Worm (Caenorhabditis elegans): Measurements from ENCODE around the gene H03G16.6.

DNA sequence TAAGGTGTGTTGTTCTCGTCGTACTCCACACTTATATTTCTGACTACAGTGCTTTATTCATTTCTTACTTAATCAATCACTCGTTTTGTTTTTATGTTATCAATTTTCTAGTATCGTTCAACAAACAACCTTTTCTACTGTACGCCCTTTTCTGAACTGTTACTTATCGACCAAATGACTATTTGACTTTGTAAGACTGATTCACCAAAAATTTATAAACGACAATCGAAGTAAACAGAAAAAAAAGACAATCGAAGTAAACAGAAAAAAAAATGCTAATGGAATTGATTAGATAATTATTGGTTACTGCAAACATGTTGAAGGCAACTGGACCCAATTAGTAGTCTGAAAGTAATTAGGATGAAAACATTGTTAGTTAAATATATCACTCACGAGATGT lies 2.5 kb upstream of the H03G16.6 start:
- TF ChIP-seq mel-28 (tag; optimal IDR thresholded peaks at IDR 0.05; ENCODE audit: borderline replicate concordance) (no peak), nhr-27 (tag; optimal IDR thresholded peaks at IDR 0.05) (no peak), lin-40 (tag; optimal IDR thresholded peaks at IDR 0.05) (no peak), hrde-1 (tag; optimal IDR thresholded peaks at IDR 0.05; ENCODE audit: borderline replicate concordance) (no peak), F10E7.11 (tag; optimal IDR thresholded peaks at IDR 0.05) (no peak), him-1 (tag; optimal IDR thresholded peaks at IDR 0.05) (no peak), madf-6 (GFP tag; IDR thresholded peaks at IDR 0.05) (no peak), snpc-3.4 (tag; optimal IDR thresholded peaks at IDR 0.05) (no peak), tbx-9 (tag; optimal IDR thresholded peaks at IDR 0.05; ENCODE audit: borderline replicate concordance) (no peak), ama-1 (optimal IDR thresholded peaks at IDR 0.05) (no peak), ama-1 (GFP tag; optimal IDR thresholded peaks at IDR 0.05) (no peak), ceh-91 (GFP tag; IDR thresholded peaks at IDR 0.05) (no peak), unc-62 (GFP tag; optimal IDR thresholded peaks at IDR 0.05) (no peak), rpc-1 (optimal IDR thresholded peaks at IDR 0.05) (no peak), rpc-1 (tag; optimal IDR thresholded peaks at IDR 0.05) (no peak)

Data from whole organism, young adult.